Worm (Caenorhabditis elegans) whole organism, early embryonic: ENCODE results near the gene fbxa-98.

ENCODE experiments used
- aly-1 ChIP-seq: sonication (generic microtip); optimal IDR thresholded peaks from 2 replicates; lab custom pipeline; 2016; ENCODE audit warnings: missing genetic modification characterization, missing compliant biosample characterization
- ama-1 ChIP-seq: fragments of 150-350 bp; optimal IDR thresholded peaks from 2 replicates; lab custom pipeline; 2014
- ceh-13 ChIP-seq: fragments of 200-800 bp; sonication (Bioruptor generic); optimal IDR thresholded peaks from 2 replicates; lab custom pipeline; 2018; ENCODE audit warnings: mild to moderate bottlenecking, missing genetic modification characterization, missing compliant biosample characterization
- ceh-36 ChIP-seq: sonication (generic microtip); optimal IDR thresholded peaks from 2 replicates; lab custom pipeline; 2016; ENCODE audit warnings: missing genetic modification characterization, inconsistent platforms, missing compliant biosample characterization
- hmg-4 ChIP-seq: fragments of 200-800 bp; sonication (Bioruptor generic); optimal IDR thresholded peaks from 2 replicates; lab custom pipeline; 2018; ENCODE audit warnings: mild to moderate bottlenecking, missing genetic modification characterization, missing compliant biosample characterization
- tbx-37 ChIP-seq: fragments of 200-800 bp; sonication (Bioruptor generic); conservative IDR thresholded peaks from 2 replicates; pipeline ENCODE4 v1.3.6; 2022; ENCODE audit warnings: missing genetic modification reagents, missing genetic modification characterization, missing compliant biosample characterization

DNA sequence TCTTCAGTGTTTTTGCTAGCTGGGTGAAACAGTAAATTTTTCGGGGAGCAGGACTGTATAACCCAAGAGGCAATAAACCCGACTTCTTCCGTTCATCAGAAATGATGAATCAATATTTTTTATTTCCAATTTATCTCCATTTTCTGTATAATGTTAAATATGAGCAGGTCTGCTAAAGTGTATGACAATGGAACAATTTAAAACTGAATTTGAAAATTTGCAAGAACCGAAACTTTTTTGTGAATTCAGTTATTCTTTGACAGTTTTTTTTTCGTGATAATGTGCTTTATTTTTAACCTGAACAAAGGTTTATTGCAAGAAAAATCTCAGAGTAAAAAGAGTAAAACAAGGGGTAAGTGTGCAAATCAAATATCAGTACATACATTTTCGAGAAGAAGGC lies 31.9 kb downstream of the fbxa-98 start:
- TF ChIP-seq ceh-13 (GFP tag; lab: Kevin White, UChicago) = no peak
- no peak for TF ChIP-seq hmg-4
- TF ChIP-seq tbx-37 = no peak
- TF ChIP-seq aly-1 = no peak
- no peak for TF ChIP-seq ama-1
- no peak for TF ChIP-seq ceh-36
